Fruit fly (Drosophila melanogaster) whole organism, embryonic: ENCODE data around the gene CG46427.

Experiments used
- CG10267 ChIP-seq: fragments of 200-800 bp; sonication (Bioruptor generic); optimal IDR thresholded peaks from 2 replicates; lab custom pipeline; 2018; ENCODE audit warnings: missing biosample characterization, mild to moderate bottlenecking, missing genetic modification characterization, moderate library complexity
- CG10959 ChIP-seq: fragments of 200-800 bp; sonication (Bioruptor generic); IDR thresholded peaks from 2 replicates; pipeline ENCODE4 v1.3.6; 2022; ENCODE audit warnings: missing biosample characterization, missing genetic modification characterization
- CG13287 ChIP-seq: fragments of 200-800 bp; sonication (Bioruptor generic); IDR thresholded peaks from 2 replicates; pipeline ENCODE4 v1.3.6; 2022; ENCODE audit warnings: missing biosample characterization, missing genetic modification characterization; ENCODE audit not compliant: partially characterized antibody
- CG13424 ChIP-seq: fragments of 200-800 bp; sonication (Bioruptor generic); optimal IDR thresholded peaks from 2 replicates; lab custom pipeline; 2019; ENCODE audit warnings: missing biosample characterization, mild to moderate bottlenecking, missing genetic modification characterization, moderate library complexity
- CG17385 ChIP-seq: fragments of 200-800 bp; sonication (Bioruptor generic); optimal IDR thresholded peaks from 3 replicates; lab custom pipeline; 2018; ENCODE audit warnings: missing biosample characterization, mild to moderate bottlenecking, missing genetic modification characterization
- CG17829 ChIP-seq: fragments of 200-800 bp; optimal IDR thresholded peaks from 2 replicates; lab custom pipeline; 2019; ENCODE audit warnings: missing biosample characterization, mild to moderate bottlenecking, missing genetic modification characterization, moderate library complexity
- CG18599 ChIP-seq: fragments of 200-800 bp; sonication (Bioruptor generic); optimal IDR thresholded peaks from 3 replicates; lab custom pipeline; 2017; ENCODE audit warnings: missing biosample characterization, missing genetic modification characterization, mild to moderate bottlenecking, moderate library complexity, missing genetic modification reagents
- CG2129 ChIP-seq: fragments of 200-800 bp; sonication (Bioruptor generic); IDR thresholded peaks from 2 replicates; pipeline ENCODE4 v1.3.6; 2022; ENCODE audit warnings: missing biosample characterization, missing genetic modification characterization; ENCODE audit not compliant: partially characterized antibody
- CG3281 ChIP-seq: fragments of 200-800 bp; sonication (Bioruptor generic); optimal IDR thresholded peaks from 3 replicates; lab custom pipeline; 2017; ENCODE audit warnings: missing biosample characterization, mild to moderate bottlenecking, missing genetic modification characterization
- CG34422 ChIP-seq: fragments of 200-800 bp; sonication (Bioruptor generic); IDR thresholded peaks from 3 replicates; pipeline ENCODE4 v1.3.6; 2022; ENCODE audit warnings: missing biosample characterization, missing genetic modification characterization
- CG3995 ChIP-seq: fragments of 200-800 bp; sonication (Bioruptor generic); optimal IDR thresholded peaks from 3 replicates; lab custom pipeline; 2016; ENCODE audit warnings: missing biosample characterization, missing genetic modification characterization
- CG6765 ChIP-seq: fragments of 200-800 bp; sonication (Bioruptor generic); optimal IDR thresholded peaks from 3 replicates; lab custom pipeline; 2017; ENCODE audit warnings: missing biosample characterization, mild to moderate bottlenecking, missing genetic modification characterization
- CG9609 ChIP-seq: fragments of 200-800 bp; sonication (Bioruptor generic); optimal IDR thresholded peaks from 3 replicates; lab custom pipeline; 2016; ENCODE audit warnings: missing biosample characterization, missing genetic modification characterization
- CG9817 ChIP-seq: fragments of 200-800 bp; sonication (Bioruptor generic); optimal IDR thresholded peaks from 2 replicates; lab custom pipeline; 2018; ENCODE audit warnings: missing biosample characterization, mild to moderate bottlenecking, missing genetic modification characterization, moderate library complexity
- Camta ChIP-seq: fragments of 200-800 bp; sonication (Bioruptor generic); optimal IDR thresholded peaks from 2 replicates; lab custom pipeline; 2016; ENCODE audit warnings: missing biosample characterization, missing genetic modification characterization
- Dek ChIP-seq: fragments of 200-800 bp; sonication (Bioruptor generic); optimal IDR thresholded peaks from 3 replicates; lab custom pipeline; 2019; ENCODE audit warnings: missing biosample characterization, mild to moderate bottlenecking, missing genetic modification characterization, moderate library complexity
- Dll ChIP-seq: fragments of 200-800 bp; sonication (Bioruptor generic); IDR thresholded peaks from 4 replicates; pipeline ENCODE4 v1.3.6; 2022; ENCODE audit warnings: missing biosample characterization, missing genetic modification characterization; ENCODE audit not compliant: partially characterized antibody
- Dp ChIP-seq: fragments of 200-800 bp; sonication (Bioruptor generic); optimal IDR thresholded peaks from 2 replicates; lab custom pipeline; 2018; ENCODE audit warnings: missing biosample characterization, mild to moderate bottlenecking, missing genetic modification characterization, moderate library complexity
- Dref ChIP-seq: fragments of 200-800 bp; sonication (Bioruptor generic); IDR thresholded peaks from 2 replicates; pipeline ENCODE4 v1.3.6; 2022; ENCODE audit warnings: missing biosample characterization, missing genetic modification characterization
- Hr78 ChIP-seq, 2 experiments: fragments of 200-800 bp in 1 of 2; fragments of >200 bp in 1 of 2; sonication (Bioruptor generic) in 1 of 2; optimal IDR thresholded peaks; 2 replicates each; lab custom pipeline; 2017 to 2019; ENCODE audit warnings: missing biosample characterization in 2 of 2, missing genetic modification characterization in 2 of 2, mild to moderate bottlenecking in 1 of 2, moderate library complexity in 1 of 2
- Kr ChIP-seq: fragments of 200-800 bp; sonication (Bioruptor generic); optimal IDR thresholded peaks from 2 replicates; lab custom pipeline; 2017; ENCODE audit warnings: missing biosample characterization, mild to moderate bottlenecking, missing genetic modification characterization
- Lim3 ChIP-seq: fragments of 200-800 bp; sonication (Bioruptor generic); IDR thresholded peaks from 2 replicates; pipeline ENCODE4 v1.3.6; 2022; ENCODE audit warnings: missing biosample characterization, missing genetic modification characterization
- Meics ChIP-seq: fragments of 200-800 bp; sonication (Bioruptor generic); optimal IDR thresholded peaks from 2 replicates; lab custom pipeline; 2017; ENCODE audit warnings: missing biosample characterization, mild to moderate bottlenecking, missing genetic modification characterization
- Myb ChIP-seq: fragments of 200-800 bp; sonication (Bioruptor generic); optimal IDR thresholded peaks from 2 replicates; lab custom pipeline; 2016; ENCODE audit warnings: missing biosample characterization, missing genetic modification characterization
- Pdp1 ChIP-seq, 2 experiments: fragments of 200-800 bp; sonication (Bioruptor generic); optimal IDR thresholded peaks; 3 replicates each; lab custom pipeline; 2016; ENCODE audit warnings: missing biosample characterization in 2 of 2, missing genetic modification characterization in 2 of 2, mild to moderate bottlenecking in 1 of 2, moderate library complexity in 1 of 2
- Sry-δ ChIP-seq: fragments of 200-800 bp; sonication (Bioruptor generic); optimal IDR thresholded peaks from 2 replicates; lab custom pipeline; 2016; ENCODE audit warnings: missing biosample characterization, missing genetic modification characterization
- Vsx1 ChIP-seq: fragments of 200-800 bp; sonication (Bioruptor generic); optimal IDR thresholded peaks from 2 replicates; lab custom pipeline; 2017; ENCODE audit warnings: missing biosample characterization, mild to moderate bottlenecking, missing genetic modification characterization, missing genetic modification reagents
- al ChIP-seq: fragments of 200-800 bp; sonication (Bioruptor generic); IDR thresholded peaks from 2 replicates; pipeline ENCODE4 v1.3.6; 2022; ENCODE audit warnings: missing biosample characterization, missing genetic modification characterization
- ase ChIP-seq: fragments of 200-800 bp; sonication (Bioruptor generic); IDR thresholded peaks from 3 replicates; pipeline ENCODE4 v1.3.6; 2022; ENCODE audit warnings: missing biosample characterization, missing genetic modification characterization
- az2 ChIP-seq: fragments of 200-800 bp; sonication (Bioruptor generic); optimal IDR thresholded peaks from 3 replicates; lab custom pipeline; 2016; ENCODE audit warnings: missing biosample characterization, missing genetic modification characterization
- ci ChIP-seq: fragments of 200-800 bp; sonication (Bioruptor generic); IDR thresholded peaks from 3 replicates; pipeline ENCODE4 v1.3.6; 2022; ENCODE audit warnings: missing biosample characterization, missing genetic modification characterization
- eve ChIP-seq, 2 experiments: fragments of >200 bp; optimal IDR thresholded peaks; 2 replicates each; lab custom pipeline; 2017; ENCODE audit warnings: missing biosample characterization in 2 of 2, missing genetic modification characterization in 2 of 2
- fu2 ChIP-seq: fragments of 200-800 bp; sonication (Bioruptor generic); optimal IDR thresholded peaks from 2 replicates; lab custom pipeline; 2016; ENCODE audit warnings: missing biosample characterization, missing genetic modification characterization
- gce ChIP-seq: fragments of 200-800 bp; sonication (Bioruptor generic); IDR thresholded peaks from 3 replicates; pipeline ENCODE4 v1.3.6; 2022; ENCODE audit warnings: missing biosample characterization, missing genetic modification characterization
- gcm2 ChIP-seq: fragments of 200-800 bp; sonication (Bioruptor generic); optimal IDR thresholded peaks from 2 replicates; lab custom pipeline; 2016; ENCODE audit warnings: missing biosample characterization, missing genetic modification characterization
- gem ChIP-seq: fragments of 200-800 bp; sonication (Bioruptor generic); optimal IDR thresholded peaks from 2 replicates; lab custom pipeline; 2019; ENCODE audit warnings: missing biosample characterization, mild to moderate bottlenecking, missing genetic modification characterization, moderate library complexity
- gsb ChIP-seq: fragments of 200-800 bp; sonication (Bioruptor generic); IDR thresholded peaks from 2 replicates; pipeline ENCODE4 v1.3.6; 2022; ENCODE audit warnings: missing biosample characterization, missing genetic modification characterization
- gsb-n ChIP-seq: fragments of 200-800 bp; sonication (Bioruptor generic); optimal IDR thresholded peaks from 3 replicates; lab custom pipeline; 2018; ENCODE audit warnings: missing biosample characterization, mild to moderate bottlenecking, missing genetic modification characterization
- luna ChIP-seq: fragments of 200-800 bp; sonication (Bioruptor generic); optimal IDR thresholded peaks from 2 replicates; lab custom pipeline; 2016; ENCODE audit warnings: missing biosample characterization, missing genetic modification characterization
- pho ChIP-seq: fragments of 200-800 bp; sonication (Bioruptor generic); optimal IDR thresholded peaks from 2 replicates; lab custom pipeline; 2016; ENCODE audit warnings: missing biosample characterization, missing genetic modification characterization
- pros ChIP-seq: fragments of 200-800 bp; sonication (Bioruptor generic); optimal IDR thresholded peaks from 3 replicates; lab custom pipeline; 2019; ENCODE audit warnings: missing biosample characterization, mild to moderate bottlenecking, missing genetic modification characterization, moderate library complexity
- ssp ChIP-seq: fragments of 200-800 bp; sonication (Bioruptor generic); IDR thresholded peaks from 2 replicates; pipeline ENCODE4 v1.3.6; 2022; ENCODE audit warnings: missing biosample characterization, missing genetic modification characterization
- tio ChIP-seq: fragments of 200-800 bp; sonication (Bioruptor generic); optimal IDR thresholded peaks from 2 replicates; lab custom pipeline; 2017; ENCODE audit warnings: missing biosample characterization, missing genetic modification characterization, inconsistent platforms
- tll ChIP-seq, 2 experiments: fragments of 200-800 bp in 1 of 2; fragments of >200 bp in 1 of 2; sonication (Bioruptor generic) in 1 of 2; optimal IDR thresholded peaks; 2 replicates each; lab custom pipeline; 2017 to 2019; ENCODE audit warnings: missing biosample characterization in 2 of 2, missing genetic modification characterization in 2 of 2, mild to moderate bottlenecking in 1 of 2, moderate library complexity in 1 of 2
- unc-4 ChIP-seq: fragments of 200-800 bp; sonication (Bioruptor generic); IDR thresholded peaks from 2 replicates; pipeline ENCODE4 v1.3.6; 2022; ENCODE audit warnings: missing biosample characterization, missing genetic modification characterization; ENCODE audit not compliant: partially characterized antibody
- wor ChIP-seq: fragments of 200-800 bp; sonication (Bioruptor generic); IDR thresholded peaks from 2 replicates; pipeline ENCODE4 v1.3.6; 2022; ENCODE audit warnings: missing biosample characterization, missing genetic modification characterization
- zen ChIP-seq: fragments of 200-800 bp; sonication (Bioruptor generic); optimal IDR thresholded peaks from 3 replicates; lab custom pipeline; 2018; ENCODE audit warnings: missing biosample characterization, mild to moderate bottlenecking, missing genetic modification characterization, moderate library complexity

CG46427 gene

DNA sequence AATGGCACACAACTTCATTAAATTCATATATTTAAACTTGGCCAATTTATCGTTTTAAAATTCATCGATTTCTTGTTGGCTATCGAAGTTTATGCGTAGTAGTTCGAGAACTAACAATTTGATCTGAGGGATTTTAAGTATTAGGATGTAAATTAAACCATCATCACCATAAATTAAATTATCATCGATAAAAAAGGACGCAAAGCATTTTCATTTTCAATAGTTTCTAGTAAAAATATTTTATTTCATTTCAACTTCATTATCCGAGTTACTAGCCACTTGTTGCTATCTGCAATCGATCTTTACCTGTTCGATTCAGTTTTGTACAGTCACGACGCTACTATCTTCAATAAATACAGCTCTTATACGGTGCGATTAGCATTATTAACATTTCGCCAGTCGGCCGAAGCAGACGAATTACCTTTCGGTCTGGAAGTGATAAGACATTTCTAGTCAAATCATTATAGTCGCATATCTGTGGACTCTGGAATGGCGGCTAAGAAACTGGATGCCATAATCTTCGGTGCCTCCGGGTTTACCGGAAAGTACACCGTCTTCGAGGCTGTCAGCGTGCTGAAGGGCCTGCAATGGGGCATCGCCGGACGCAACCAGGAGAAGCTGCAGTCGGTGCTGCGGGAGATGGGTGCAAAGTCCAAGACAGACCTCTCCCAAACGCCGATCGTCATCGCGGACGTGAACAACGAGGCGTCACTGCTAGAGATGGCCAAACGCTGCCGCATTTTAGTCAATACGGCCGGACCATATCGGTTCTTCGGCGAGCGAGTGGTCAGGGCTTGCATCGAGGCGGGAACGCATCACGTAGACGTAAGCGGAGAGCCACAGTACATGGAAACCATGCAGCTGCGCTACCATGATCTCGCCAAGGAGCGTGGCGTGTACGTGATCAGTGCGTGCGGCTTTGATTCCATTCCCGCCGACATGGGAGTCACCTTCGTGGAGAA is 32.4 kb downstream of the CG46427 start, which contains the start of gene CG5167 (continued):
- TF ChIP-seq Kr (GFP tag; lab: Kevin White, UChicago) (no peak), ssp (GFP tag; lab: Robert Waterston, UW) (no peak), pros (GFP tag; lab: Kevin White, UChicago) (no peak), CG10267 (tag; lab: Kevin White, UChicago) (peak; percentile 64), fu2 (GFP tag; lab: Kevin White, UChicago) (no peak), CG10959 (GFP tag; lab: Robert Waterston, UW) (no peak), ase (GFP tag; lab: Robert Waterston, UW) (no peak), Sry-δ (peak; percentile 45), gcm2 (GFP tag; lab: Kevin White, UChicago) (no peak), tio (GFP tag; lab: Kevin White, UChicago) (no peak), CG17829 (tag; lab: Kevin White, UChicago) (peak; percentile 54), CG13287 (peak; percentile 52; the same call in 1 of the 2 replicates), CG9817 (no peak), CG34422 (GFP tag; lab: Robert Waterston, UW) (0 out of 3 replicates have a peak, but pooled peaks have one; percentile 30), CG18599 (peak; percentile 67), pho (GFP tag; lab: Kevin White, UChicago) (peak; percentile 18), Hr78 (GFP tag; optimal IDR thresholded peaks at IDR 0.05; lab: Kevin White, UChicago) (no peak), gce (0 out of 3 replicates have a peak, but pooled peaks have one; percentile 30), CG13424 (tag; lab: Kevin White, UChicago) (peak; percentile 63), gsb (no peak), Dek (tag; lab: Kevin White, UChicago) (peak; percentile 47), CG2129 (no peak), eve (GFP tag; optimal IDR thresholded peaks at IDR 0.05; lab: Kevin White, UChicago) (no peak), CG6765 (GFP tag; lab: Kevin White, UChicago) (peak; percentile 44), Pdp1 (GFP tag; optimal IDR thresholded peaks at IDR 0.05; lab: Kevin White, UChicago) (peak in 1 of 2 experiments; percentile 16), Dp (GFP tag; lab: Kevin White, UChicago) (peak; percentile 45), wor (no peak), CG3995 (GFP tag; lab: Kevin White, UChicago) (peak; percentile 51), ci (GFP tag; lab: Robert Waterston, UW) (peak; percentile 43; the same call in 1 of the 3 replicates), az2 (GFP tag; lab: Kevin White, UChicago) (peak; percentile 37), gem (tag; lab: Kevin White, UChicago) (peak; percentile 78), unc-4 (GFP tag; lab: Robert Waterston, UW) (peak; percentile 39; the same call in 1 of the 2 replicates), Vsx1 (peak; percentile 9), Camta (peak; percentile 32), al (GFP tag; lab: Robert Waterston, UW) (no peak), Dll (GFP tag; lab: Robert Waterston, UW) (peak; percentile 25; the same call in 1 of the 4 replicates), CG9609 (GFP tag; lab: Kevin White, UChicago) (no peak), luna (GFP tag; lab: Kevin White, UChicago) (peak; percentile 22), tll (GFP tag; optimal IDR thresholded peaks at IDR 0.05; lab: Kevin White, UChicago) (no peak), CG3281 (peak; percentile 24), zen (tag; lab: Kevin White, UChicago) (peak; percentile 57), Lim3 (no peak), Dref (GFP tag; lab: Robert Waterston, UW) (peak; percentile 49), gsb-n (tag; lab: Kevin White, UChicago) (peak; percentile 7), Meics (GFP tag; lab: Kevin White, UChicago) (peak; percentile 38), CG17385 (GFP tag; lab: Kevin White, UChicago) (peak; percentile 23), Myb (GFP tag; lab: Kevin White, UChicago) (peak; percentile 9)
